Worm (Caenorhabditis elegans) whole organism, L4 larva: ENCODE data around the gene chat-1.

Experiments
- F37D6.2 ChIP-seq: sonication (generic microtip); optimal IDR thresholded peaks from 2 replicates; lab custom pipeline; 2016; ENCODE audit warnings: mild to moderate bottlenecking, missing genetic modification characterization, missing compliant biosample characterization
- T20F7.1 ChIP-seq: fragments of 200-800 bp; sonication (Bioruptor generic); optimal IDR thresholded peaks from 2 replicates; lab custom pipeline; 2018; ENCODE audit warnings: mild to moderate bottlenecking, missing genetic modification characterization, missing compliant biosample characterization
- T26A8.4 ChIP-seq: fragments of 200-800 bp; sonication (Bioruptor generic); IDR thresholded peaks from 2 replicates; pipeline ENCODE4 v1.3.6; 2022; ENCODE audit warnings: missing genetic modification characterization, missing compliant biosample characterization
- Y48G9A.11 ChIP-seq: fragments of 200-800 bp; sonication (Bioruptor generic); IDR thresholded peaks from 2 replicates; pipeline ENCODE4 v1.3.6; 2022; ENCODE audit warnings: missing genetic modification reagents, missing genetic modification characterization, missing compliant biosample characterization
- Y5F2A.4 ChIP-seq: fragments of 200-800 bp; sonication (Bioruptor generic); optimal IDR thresholded peaks from 2 replicates; lab custom pipeline; 2018; ENCODE audit warnings: mild to moderate bottlenecking, missing genetic modification characterization, missing compliant biosample characterization
- ZK337.2 ChIP-seq: fragments of 200-800 bp; sonication (Bioruptor generic); IDR thresholded peaks from 2 replicates; pipeline ENCODE4 v1.3.6; 2022; ENCODE audit warnings: missing genetic modification reagents, missing genetic modification characterization, missing compliant biosample characterization
- aha-1 ChIP-seq: fragments of 150-350 bp; peaks from one replicate; lab custom pipeline; 2014; ENCODE audit warnings: missing biosample characterization, missing genetic modification characterization
- ama-1 ChIP-seq: fragments of 150-350 bp; optimal IDR thresholded peaks from 2 replicates; lab custom pipeline; 2014; ENCODE audit warnings: inconsistent platforms, mixed read lengths
- arid-1 ChIP-seq: fragments of 200-800 bp; sonication (Bioruptor generic); conservative IDR thresholded peaks from 2 replicates; pipeline ENCODE4 v1.3.6; 2022; ENCODE audit warnings: missing genetic modification reagents, missing genetic modification characterization, missing compliant biosample characterization
- ceh-32 ChIP-seq: sonication (generic microtip); optimal IDR thresholded peaks from 2 replicates; lab custom pipeline; 2016; ENCODE audit warnings: mild to moderate bottlenecking, missing genetic modification characterization, missing compliant biosample characterization; ENCODE audit not compliant: poor library complexity
- daf-12 ChIP-seq: fragments of 150-350 bp; optimal IDR thresholded peaks from 2 replicates; lab custom pipeline; 2014; ENCODE audit warnings: missing biosample characterization, missing genetic modification reagents, missing genetic modification characterization
- daf-19 ChIP-seq: fragments of 200-800 bp; sonication (Bioruptor generic); conservative IDR thresholded peaks from 2 replicates; pipeline ENCODE4 v1.3.6; 2022; ENCODE audit warnings: missing genetic modification characterization, missing compliant biosample characterization
- dmd-6 ChIP-seq: fragments of 200-800 bp; sonication (Bioruptor generic); IDR thresholded peaks from 2 replicates; pipeline ENCODE4 v1.3.6; 2022; ENCODE audit warnings: missing genetic modification reagents, missing genetic modification characterization, missing compliant biosample characterization
- dpl-1 ChIP-seq: fragments of 150-350 bp; optimal IDR thresholded peaks from 2 replicates; lab custom pipeline; 2014; ENCODE audit warnings: missing biosample characterization, missing genetic modification reagents, missing genetic modification characterization
- dve-1 ChIP-seq: sonication (generic microtip); optimal IDR thresholded peaks from 2 replicates; lab custom pipeline; 2017; ENCODE audit warnings: antibody characterized with exemption, mild to moderate bottlenecking, missing genetic modification characterization, missing compliant biosample characterization; ENCODE audit not compliant: insufficient read depth
- egl-27 ChIP-seq: sonication (generic microtip); optimal IDR thresholded peaks from 3 replicates; lab custom pipeline; 2017; ENCODE audit warnings: missing biosample characterization, missing genetic modification reagents, missing genetic modification characterization
- fkh-10 ChIP-seq: fragments of 150-350 bp; optimal IDR thresholded peaks from 2 replicates; lab custom pipeline; 2014; ENCODE audit warnings: missing biosample characterization, missing genetic modification reagents, missing genetic modification characterization
- hif-1 ChIP-seq, 2 experiments: sonication (generic microtip); optimal IDR thresholded peaks; 2 replicates each; lab custom pipeline; 2016 to 2017; ENCODE audit warnings: missing compliant biosample characterization in 2 of 2, missing genetic modification characterization in 2 of 2, missing genetic modification reagents in 2 of 2, missing genotype in 2 of 2, mild to moderate bottlenecking in 1 of 2
- hlh-30 ChIP-seq: sonication (generic microtip); optimal IDR thresholded peaks from 2 replicates; lab custom pipeline; 2017; ENCODE audit warnings: antibody characterized with exemption, mild to moderate bottlenecking, missing genetic modification characterization, missing compliant biosample characterization; ENCODE audit not compliant: insufficient read depth
- hmg-1.1 ChIP-seq: fragments of 200-800 bp; sonication (Bioruptor generic); IDR thresholded peaks from 2 replicates; pipeline ENCODE4 v1.3.6; 2022; ENCODE audit warnings: missing genetic modification reagents, missing genetic modification characterization, missing compliant biosample characterization
- lim-7 ChIP-seq: fragments of 200-800 bp; sonication (Bioruptor generic); IDR thresholded peaks from 2 replicates; pipeline ENCODE4 v1.3.6; 2022; ENCODE audit warnings: missing genetic modification characterization, missing compliant biosample characterization
- lin-1 ChIP-seq: fragments of 200-800 bp; sonication (Bioruptor generic); IDR thresholded peaks from 2 replicates; pipeline ENCODE4 v1.3.6; 2022; ENCODE audit warnings: missing genetic modification reagents, missing genetic modification characterization, missing compliant biosample characterization
- lin-13 ChIP-seq: fragments of 150-350 bp; optimal IDR thresholded peaks from 2 replicates; lab custom pipeline; 2014; ENCODE audit warnings: missing biosample characterization, missing genetic modification reagents, missing genetic modification characterization
- lin-29 ChIP-seq: fragments of 200-800 bp; sonication (Bioruptor generic); IDR thresholded peaks from 2 replicates; pipeline ENCODE4 v1.3.6; 2022; ENCODE audit warnings: missing genetic modification reagents, missing genetic modification characterization, missing compliant biosample characterization
- lin-39 ChIP-seq: fragments of 150-350 bp; optimal IDR thresholded peaks from 2 replicates; lab custom pipeline; 2014; ENCODE audit warnings: missing biosample characterization, missing genetic modification reagents, missing genetic modification characterization
- lir-3 ChIP-seq: sonication (generic microtip); optimal IDR thresholded peaks from 2 replicates; lab custom pipeline; 2016; ENCODE audit warnings: mild to moderate bottlenecking, missing genetic modification characterization, missing compliant biosample characterization
- madf-5 ChIP-seq, 2 experiments: fragments of 200-800 bp; sonication (Bioruptor generic); IDR thresholded peaks; 2 replicates each; pipeline ENCODE4 v1.3.6; 2022; ENCODE audit warnings: missing compliant biosample characterization in 2 of 2, missing genetic modification characterization in 2 of 2
- madf-9 ChIP-seq: fragments of 200-800 bp; sonication (Bioruptor generic); conservative IDR thresholded peaks from 2 replicates; pipeline ENCODE4 v1.3.6; 2022; ENCODE audit warnings: missing genetic modification reagents, missing genetic modification characterization, missing compliant biosample characterization
- mdt-29 ChIP-seq: fragments of 200-800 bp; sonication (Bioruptor generic); IDR thresholded peaks from 2 replicates; pipeline ENCODE4 v1.3.6; 2022; ENCODE audit warnings: missing genetic modification reagents, missing genetic modification characterization, missing compliant biosample characterization
- mep-1 ChIP-seq: fragments of 150-350 bp; sonication (generic microtip); optimal IDR thresholded peaks from 3 replicates; lab custom pipeline; 2014; ENCODE audit warnings: missing biosample characterization, missing genetic modification characterization
- mxl-2 ChIP-seq: fragments of 200-800 bp; sonication (Bioruptor generic); conservative IDR thresholded peaks from 2 replicates; pipeline ENCODE4 v1.3.6; 2022; ENCODE audit warnings: missing genetic modification reagents, missing genetic modification characterization, missing compliant biosample characterization
- mxl-3 ChIP-seq: fragments of 200-800 bp; sonication (Bioruptor generic); optimal IDR thresholded peaks from 2 replicates; lab custom pipeline; 2018; ENCODE audit warnings: mild to moderate bottlenecking, missing genetic modification characterization, missing compliant biosample characterization
- nhr-11 ChIP-seq: fragments of 150-350 bp; optimal IDR thresholded peaks from 2 replicates; lab custom pipeline; 2014; ENCODE audit warnings: missing biosample characterization, missing genetic modification characterization
- nhr-237 ChIP-seq: sonication (generic microtip); optimal IDR thresholded peaks from 2 replicates; lab custom pipeline; 2017; ENCODE audit warnings: missing biosample characterization, missing genetic modification characterization
- nhr-25 ChIP-seq: sonication (generic microtip); optimal IDR thresholded peaks from 2 replicates; lab custom pipeline; 2017; ENCODE audit warnings: missing genetic modification characterization, mild to moderate bottlenecking, missing compliant biosample characterization, antibody characterized with exemption, moderate library complexity, borderline replicate concordance; ENCODE audit not compliant: insufficient read depth
- nhr-28 ChIP-seq: fragments of 150-350 bp; optimal IDR thresholded peaks from 2 replicates; lab custom pipeline; 2014; ENCODE audit warnings: missing biosample characterization, missing genetic modification characterization
- php-3 ChIP-seq: fragments of 200-800 bp; sonication (Bioruptor generic); IDR thresholded peaks from 2 replicates; pipeline ENCODE4 v1.3.6; 2022; ENCODE audit warnings: missing genetic modification reagents, missing genetic modification characterization, missing compliant biosample characterization
- pqm-1 ChIP-seq: sonication (generic microtip); optimal IDR thresholded peaks from 2 replicates; lab custom pipeline; 2017; ENCODE audit warnings: missing biosample characterization, missing genetic modification characterization
- saeg-2 ChIP-seq: fragments of 200-800 bp; sonication (Bioruptor generic); IDR thresholded peaks from 2 replicates; pipeline ENCODE4 v1.3.6; 2022; ENCODE audit warnings: missing genetic modification reagents, missing genetic modification characterization, missing compliant biosample characterization
- set-16 ChIP-seq: fragments of 200-800 bp; sonication (Bioruptor generic); IDR thresholded peaks from 2 replicates; pipeline ENCODE4 v1.3.6; 2022; ENCODE audit warnings: missing genetic modification reagents, missing genetic modification characterization, missing compliant biosample characterization
- spr-1 ChIP-seq: sonication (generic microtip); optimal IDR thresholded peaks from 2 replicates; lab custom pipeline; 2016; ENCODE audit warnings: mild to moderate bottlenecking, missing genetic modification characterization, missing compliant biosample characterization
- unc-39 ChIP-seq: sonication (generic microtip); optimal IDR thresholded peaks from 2 replicates; lab custom pipeline; 2017; ENCODE audit warnings: missing biosample characterization, missing genetic modification characterization
- unc-62 ChIP-seq, 3 experiments: fragments of 150-350 bp in 1 of 3; sonication (generic microtip); optimal IDR thresholded peaks in 2 of 3; peaks in 1 of 3; 1 replicate in 1 of 3; 2 replicates in 2 of 3; lab custom pipeline; 2014 to 2017; ENCODE audit warnings: missing biosample characterization in 3 of 3, missing genetic modification characterization in 3 of 3, missing genetic modification reagents in 3 of 3, missing genotype in 1 of 3
- zag-1 ChIP-seq: fragments of 150-350 bp; optimal IDR thresholded peaks from 2 replicates; lab custom pipeline; 2014; ENCODE audit warnings: missing biosample characterization, missing genetic modification characterization
- zfp-3 ChIP-seq: fragments of 200-800 bp; sonication (Bioruptor generic); conservative IDR thresholded peaks from 2 replicates; pipeline ENCODE4 v1.3.6; 2022; ENCODE audit warnings: missing genetic modification reagents, missing genetic modification characterization, missing compliant biosample characterization
- zip-11 ChIP-seq: fragments of 200-800 bp; sonication (Bioruptor generic); IDR thresholded peaks from 2 replicates; pipeline ENCODE4 v1.3.6; 2022; ENCODE audit warnings: missing genetic modification characterization, missing compliant biosample characterization
- zip-2 ChIP-seq: fragments of 150-350 bp; optimal IDR thresholded peaks from 2 replicates; lab custom pipeline; 2014; ENCODE audit warnings: missing biosample characterization, missing genetic modification characterization

The chat-1 gene

ce11 chrIV:4470885-4471772, 24.0 kb downstream of the chat-1 start (continued):
- TF ChIP-seq madf-5 (GFP tag; IDR thresholded peaks at IDR 0.05; lab: Robert Waterston, UW) (0 out of 4 replicates have a peak, but pooled peaks of 1 of the 2 experiments have one; percentile 5), lir-3 (tag; lab: Kevin White, UChicago) (no peak), arid-1 (GFP tag; lab: Robert Waterston, UW) (peak; percentile 74), zag-1 (tag; lab: Kevin White, UChicago) (no peak), nhr-28 (tag; lab: Kevin White, UChicago) (no peak), dpl-1 (GFP tag; lab: Kevin White, UChicago) (peak; percentile 56), nhr-25 (tag; lab: Kevin White, UChicago) (no peak), mxl-2 (GFP tag; lab: Robert Waterston, UW) (peak; percentile 65; the same call in 1 of the 2 replicates), fkh-10 (GFP tag; lab: Kevin White, UChicago) (no peak), zip-2 (no peak), daf-19 (GFP tag; lab: Robert Waterston, UW) (no peak), mdt-29 (GFP tag; lab: Robert Waterston, UW) (no peak), unc-62 (GFP tag; optimal IDR thresholded peaks at IDR 0.05 in 1 of 2; lab: Kevin White, UChicago) (peak in 1 of 2 experiments; percentile 97), unc-62 (tag; optimal IDR thresholded peaks at IDR 0.05; lab: Kevin White, UChicago) (no peak), T26A8.4 (0 out of 2 replicates have a peak, but pooled peaks have one; percentile 27), php-3 (GFP tag; lab: Robert Waterston, UW) (no peak), F37D6.2 (no peak), lin-39 (tag; lab: Kevin White, UChicago) (no peak), nhr-11 (tag; lab: Kevin White, UChicago) (no peak), egl-27 (tag; lab: Kevin White, UChicago) (no peak), ZK337.2 (peak; percentile 47; the same call in 1 of the 2 replicates), saeg-2 (0 out of 2 replicates have a peak, but pooled peaks have one; percentile 11), daf-12 (tag; lab: Kevin White, UChicago) (no peak), zip-11 (GFP tag; lab: Robert Waterston, UW) (no peak), nhr-237 (tag; lab: Kevin White, UChicago) (no peak), lin-29 (GFP tag; lab: Robert Waterston, UW) (0 out of 2 replicates have a peak, but pooled peaks have one; percentile 9), unc-39 (tag; lab: Kevin White, UChicago) (no peak), hif-1 (tag; optimal IDR thresholded peaks at IDR 0.05; lab: Kevin White, UChicago) (peak in 1 of 2 experiments; percentile 6), zfp-3 (no peak), ceh-32 (tag; lab: Kevin White, UChicago) (no peak), hmg-1.1 (GFP tag; lab: Robert Waterston, UW) (peak; percentile 66), Y5F2A.4 (GFP tag; lab: Kevin White, UChicago) (no peak), hlh-30 (tag; lab: Kevin White, UChicago) (peak; percentile 89), ama-1 (lab: Kevin White, UChicago) (peak; percentile 32), aha-1 (tag; lab: Kevin White, UChicago) (peak; percentile 99), madf-9 (GFP tag; lab: Robert Waterston, UW) (0 out of 2 replicates have a peak, but pooled peaks have one; percentile 30), set-16 (GFP tag; lab: Robert Waterston, UW) (peak; percentile 92), pqm-1 (no peak), T20F7.1 (GFP tag; lab: Kevin White, UChicago) (peak; percentile 7), lin-13 (GFP tag; lab: Kevin White, UChicago) (no peak), spr-1 (tag; lab: Kevin White, UChicago) (no peak), mep-1 (peak; percentile 14), dmd-6 (GFP tag; lab: Robert Waterston, UW) (peak; percentile 45), Y48G9A.11 (0 out of 2 replicates have a peak, but pooled peaks have one; percentile 17), lim-7 (peak; percentile 45; the same call in 1 of the 2 replicates), mxl-3 (peak; percentile 76), dve-1 (no peak), lin-1 (GFP tag; lab: Robert Waterston, UW) (0 out of 2 replicates have a peak, but pooled peaks have one; percentile 49)
